Fruit fly (Drosophila melanogaster) whole organism, embryonic: ENCODE results near the gene CG33230.

Experiments used
- Asciz ChIP-seq: fragments of 200-800 bp; sonication (Bioruptor generic); optimal IDR thresholded peaks from 2 replicates; lab custom pipeline; 2017; ENCODE audit warnings: missing biosample characterization, mild to moderate bottlenecking, missing genetic modification characterization, missing genetic modification reagents
- C15 ChIP-seq: fragments of 200-800 bp; sonication (Bioruptor generic); IDR thresholded peaks from 3 replicates; pipeline ENCODE4 v1.3.6; 2022; ENCODE audit warnings: missing biosample characterization, missing genetic modification characterization
- CG10274 ChIP-seq: fragments of 200-800 bp; sonication (Bioruptor generic); optimal IDR thresholded peaks from 3 replicates; lab custom pipeline; 2017; ENCODE audit warnings: missing biosample characterization, mild to moderate bottlenecking, missing genetic modification characterization
- CG10366 ChIP-seq: fragments of 200-800 bp; sonication (Bioruptor generic); IDR thresholded peaks from 2 replicates; pipeline ENCODE4 v1.3.6; 2022; ENCODE audit warnings: missing biosample characterization, missing genetic modification characterization
- CG11723 ChIP-seq: fragments of 200-800 bp; sonication (Bioruptor generic); optimal IDR thresholded peaks from 2 replicates; lab custom pipeline; 2017; ENCODE audit warnings: missing biosample characterization, mild to moderate bottlenecking, missing genetic modification characterization
- CG12299 ChIP-seq: fragments of 200-800 bp; sonication (Bioruptor generic); optimal IDR thresholded peaks from 2 replicates; lab custom pipeline; 2018; ENCODE audit warnings: missing biosample characterization, mild to moderate bottlenecking, missing genetic modification characterization
- CG13424 ChIP-seq: fragments of 200-800 bp; sonication (Bioruptor generic); optimal IDR thresholded peaks from 2 replicates; lab custom pipeline; 2019; ENCODE audit warnings: missing biosample characterization, mild to moderate bottlenecking, missing genetic modification characterization, moderate library complexity
- CG13894 ChIP-seq: fragments of 200-800 bp; sonication (Bioruptor generic); optimal IDR thresholded peaks from 3 replicates; lab custom pipeline; 2018; ENCODE audit warnings: missing biosample characterization, mild to moderate bottlenecking, missing genetic modification characterization, moderate library complexity
- CG14667 ChIP-seq: fragments of 200-800 bp; sonication (Bioruptor generic); IDR thresholded peaks from 2 replicates; pipeline ENCODE4 v1.3.6; 2022; ENCODE audit warnings: missing biosample characterization, missing genetic modification characterization
- CG1529 ChIP-seq: fragments of 200-800 bp; sonication (Bioruptor generic); optimal IDR thresholded peaks from 3 replicates; lab custom pipeline; 2018; ENCODE audit warnings: missing biosample characterization, missing genetic modification characterization
- CG18599 ChIP-seq: fragments of 200-800 bp; sonication (Bioruptor generic); optimal IDR thresholded peaks from 3 replicates; lab custom pipeline; 2017; ENCODE audit warnings: missing biosample characterization, missing genetic modification characterization, mild to moderate bottlenecking, moderate library complexity, missing genetic modification reagents
- CG2202 ChIP-seq: fragments of 200-800 bp; sonication (Bioruptor generic); optimal IDR thresholded peaks from 2 replicates; lab custom pipeline; 2018; ENCODE audit warnings: missing biosample characterization, mild to moderate bottlenecking, missing genetic modification characterization
- CG3065 ChIP-seq: fragments of 200-800 bp; sonication (Bioruptor generic); optimal IDR thresholded peaks from 2 replicates; lab custom pipeline; 2016; ENCODE audit warnings: missing biosample characterization, missing genetic modification characterization
- CG33213 ChIP-seq: fragments of 200-800 bp; sonication (Bioruptor generic); optimal IDR thresholded peaks from 3 replicates; lab custom pipeline; 2016; ENCODE audit warnings: missing biosample characterization, missing genetic modification characterization
- CG42726 ChIP-seq: fragments of 200-800 bp; sonication (Bioruptor generic); IDR thresholded peaks from 2 replicates; pipeline ENCODE4 v1.3.6; 2022; ENCODE audit warnings: missing biosample characterization, missing genetic modification characterization; ENCODE audit not compliant: partially characterized antibody
- CG6813 ChIP-seq: fragments of 200-800 bp; sonication (Bioruptor generic); optimal IDR thresholded peaks from 2 replicates; lab custom pipeline; 2017; ENCODE audit warnings: missing biosample characterization, missing genetic modification characterization, mild to moderate bottlenecking, moderate library complexity, missing genetic modification reagents
- CkIIα-i1 ChIP-seq: fragments of 200-800 bp; sonication (Bioruptor generic); IDR thresholded peaks from 2 replicates; pipeline ENCODE4 v1.3.6; 2022; ENCODE audit warnings: missing biosample characterization, missing genetic modification characterization
- Dfd ChIP-seq, 2 experiments: fragments of >200 bp; optimal IDR thresholded peaks; 2 replicates each; lab custom pipeline; 2017; ENCODE audit warnings: missing biosample characterization in 2 of 2, missing genetic modification characterization in 2 of 2
- Dip2 ChIP-seq: fragments of 200-800 bp; sonication (Bioruptor generic); IDR thresholded peaks from 2 replicates; pipeline ENCODE4 v1.3.6; 2022; ENCODE audit warnings: missing biosample characterization, missing genetic modification characterization
- Dref ChIP-seq: fragments of 200-800 bp; sonication (Bioruptor generic); IDR thresholded peaks from 2 replicates; pipeline ENCODE4 v1.3.6; 2022; ENCODE audit warnings: missing biosample characterization, missing genetic modification characterization
- Ets65A ChIP-seq: fragments of 200-800 bp; sonication (Bioruptor generic); peaks from one replicate; lab custom pipeline; 2016; ENCODE audit warnings: missing biosample characterization, missing genetic modification characterization
- Gsc ChIP-seq: fragments of 200-800 bp; sonication (Bioruptor generic); IDR thresholded peaks from 2 replicates; pipeline ENCODE4 v1.3.6; 2022; ENCODE audit warnings: missing biosample characterization, missing genetic modification characterization
- Gug ChIP-seq: fragments of 200-800 bp; sonication (Bioruptor generic); IDR thresholded peaks from 4 replicates; pipeline ENCODE4 v1.3.6; 2022; ENCODE audit warnings: missing biosample characterization, missing genetic modification characterization
- H15 ChIP-seq: fragments of 200-800 bp; sonication (Bioruptor generic); IDR thresholded peaks from 3 replicates; pipeline ENCODE4 v1.3.6; 2022; ENCODE audit warnings: missing biosample characterization, missing genetic modification characterization
- Hmx ChIP-seq: fragments of 200-800 bp; sonication (Bioruptor generic); optimal IDR thresholded peaks from 2 replicates; lab custom pipeline; 2016; ENCODE audit warnings: missing biosample characterization, missing genetic modification characterization
- NC2β ChIP-seq: fragments of 200-800 bp; sonication (Bioruptor generic); optimal IDR thresholded peaks from 2 replicates; lab custom pipeline; 2016; ENCODE audit warnings: missing biosample characterization, missing genetic modification characterization
- Nf-YA ChIP-seq: fragments of 200-800 bp; sonication (Bioruptor generic); IDR thresholded peaks from 2 replicates; pipeline ENCODE4 v1.3.6; 2022; ENCODE audit warnings: missing biosample characterization, missing genetic modification characterization
- Nf-YB ChIP-seq: fragments of 200-800 bp; sonication (Bioruptor generic); optimal IDR thresholded peaks from 3 replicates; lab custom pipeline; 2019; ENCODE audit warnings: missing biosample characterization, mild to moderate bottlenecking, missing genetic modification characterization, moderate library complexity
- Opbp ChIP-seq: fragments of 200-800 bp; sonication (Bioruptor generic); IDR thresholded peaks from 3 replicates; pipeline ENCODE4 v1.3.6; 2022; ENCODE audit warnings: missing biosample characterization, missing genetic modification characterization; ENCODE audit not compliant: partially characterized antibody
- Sry-δ ChIP-seq: fragments of 200-800 bp; sonication (Bioruptor generic); optimal IDR thresholded peaks from 2 replicates; lab custom pipeline; 2016; ENCODE audit warnings: missing biosample characterization, missing genetic modification characterization
- Xbp1 ChIP-seq: fragments of 200-800 bp; sonication (Bioruptor generic); optimal IDR thresholded peaks from 3 replicates; lab custom pipeline; 2016; ENCODE audit warnings: missing biosample characterization, mild to moderate bottlenecking, missing genetic modification characterization
- btn ChIP-seq: fragments of 200-800 bp; sonication (Bioruptor generic); optimal IDR thresholded peaks from 2 replicates; lab custom pipeline; 2016; ENCODE audit warnings: missing biosample characterization, missing genetic modification characterization
- crc ChIP-seq: fragments of 200-800 bp; sonication (Bioruptor generic); optimal IDR thresholded peaks from 2 replicates; lab custom pipeline; 2016; ENCODE audit warnings: missing biosample characterization, missing genetic modification characterization
- exex ChIP-seq: fragments of 200-800 bp; sonication (Bioruptor generic); optimal IDR thresholded peaks from 4 replicates; lab custom pipeline; 2018; ENCODE audit warnings: missing biosample characterization, mild to moderate bottlenecking, missing genetic modification characterization, moderate library complexity
- eyg ChIP-seq: fragments of 200-800 bp; sonication (Bioruptor generic); optimal IDR thresholded peaks from 3 replicates; lab custom pipeline; 2016; ENCODE audit warnings: missing biosample characterization, missing genetic modification characterization
- fu2 ChIP-seq: fragments of 200-800 bp; sonication (Bioruptor generic); optimal IDR thresholded peaks from 2 replicates; lab custom pipeline; 2016; ENCODE audit warnings: missing biosample characterization, missing genetic modification characterization
- hkb ChIP-seq, 2 experiments: fragments of 200-800 bp in 1 of 2; fragments of >200 bp in 1 of 2; sonication (Bioruptor generic) in 1 of 2; IDR thresholded peaks in 1 of 2; optimal IDR thresholded peaks in 1 of 2; 2 replicates each; pipeline versions ENCODE4 v1.3.6 to Lab custom; 2017 to 2022; ENCODE audit warnings: missing biosample characterization in 1 of 2, missing genetic modification characterization in 1 of 2
- jing ChIP-seq: fragments of 200-800 bp; sonication (Bioruptor generic); optimal IDR thresholded peaks from 2 replicates; lab custom pipeline; 2018; ENCODE audit warnings: missing biosample characterization, mild to moderate bottlenecking, missing genetic modification characterization
- ken ChIP-seq: fragments of 200-800 bp; sonication (Bioruptor generic); IDR thresholded peaks from 3 replicates; pipeline ENCODE4 v1.3.6; 2022; ENCODE audit warnings: missing biosample characterization, missing genetic modification characterization
- knrl ChIP-seq: fragments of 200-800 bp; sonication (Bioruptor generic); IDR thresholded peaks from 3 replicates; pipeline ENCODE4 v1.3.6; 2022; ENCODE audit warnings: missing biosample characterization, missing genetic modification characterization; ENCODE audit not compliant: partially characterized antibody
- nmo ChIP-seq: fragments of 200-800 bp; sonication (Bioruptor generic); optimal IDR thresholded peaks from 2 replicates; lab custom pipeline; 2018; ENCODE audit warnings: missing biosample characterization, mild to moderate bottlenecking, missing genetic modification characterization, moderate library complexity
- nom ChIP-seq: fragments of 200-800 bp; sonication (Bioruptor generic); optimal IDR thresholded peaks from 2 replicates; lab custom pipeline; 2017; ENCODE audit warnings: missing biosample characterization, missing genetic modification characterization, mild to moderate bottlenecking, moderate library complexity, missing genetic modification reagents
- peb ChIP-seq: fragments of 200-800 bp; sonication (Bioruptor generic); IDR thresholded peaks from 2 replicates; pipeline ENCODE4 v1.3.6; 2022; ENCODE audit warnings: missing biosample characterization, missing genetic modification characterization
- phol ChIP-seq: fragments of 200-800 bp; sonication (Bioruptor generic); optimal IDR thresholded peaks from 3 replicates; lab custom pipeline; 2018; ENCODE audit warnings: missing biosample characterization, mild to moderate bottlenecking, missing genetic modification characterization, moderate library complexity
- shn ChIP-seq: fragments of 200-800 bp; sonication (Bioruptor generic); optimal IDR thresholded peaks from 3 replicates; lab custom pipeline; 2016; ENCODE audit warnings: missing biosample characterization, missing genetic modification characterization
- sim ChIP-seq: fragments of 200-800 bp; sonication (Bioruptor generic); IDR thresholded peaks from 2 replicates; pipeline ENCODE4 v1.3.6; 2022; ENCODE audit warnings: missing biosample characterization, missing genetic modification characterization
- tgo ChIP-seq: fragments of 200-800 bp; sonication (Bioruptor generic); IDR thresholded peaks from 3 replicates; pipeline ENCODE4 v1.3.6; 2022; ENCODE audit warnings: missing biosample characterization, missing genetic modification characterization
- unc-4 ChIP-seq: fragments of 200-800 bp; sonication (Bioruptor generic); IDR thresholded peaks from 2 replicates; pipeline ENCODE4 v1.3.6; 2022; ENCODE audit warnings: missing biosample characterization, missing genetic modification characterization; ENCODE audit not compliant: partially characterized antibody
- wek ChIP-seq: fragments of 200-800 bp; sonication (Bioruptor generic); optimal IDR thresholded peaks from 3 replicates; lab custom pipeline; 2018; ENCODE audit warnings: missing biosample characterization, mild to moderate bottlenecking, missing genetic modification characterization, moderate library complexity
- z ChIP-seq: fragments of 200-800 bp; sonication (Bioruptor generic); IDR thresholded peaks from 3 replicates; pipeline ENCODE4 v1.3.6; 2022; ENCODE audit warnings: missing biosample characterization, missing genetic modification characterization

Gene CG33230

dm6 chr3L:1576489-1577106, 41.6 kb upstream of the CG33230 start, which contains the start of gene CG13917 (continued):
- no peak for TF ChIP-seq peb
- TF ChIP-seq Xbp1 (GFP tag; lab: Kevin White, UChicago) = no peak
- TF ChIP-seq CG33213 (GFP tag; lab: Kevin White, UChicago) = peak; percentile 76
- TF ChIP-seq CG12299 (tag; lab: Kevin White, UChicago) = peak; percentile 41
- TF ChIP-seq CG14667 = no peak
- no peak for TF ChIP-seq CG2202
- no peak for TF ChIP-seq H15
- TF ChIP-seq Dfd (GFP tag; optimal IDR thresholded peaks at IDR 0.05; lab: Kevin White, UChicago) = no peak
- TF ChIP-seq Ets65A (GFP tag; lab: Kevin White, UChicago) = no peak
- no peak for TF ChIP-seq Asciz (GFP tag; lab: Kevin White, UChicago)
- TF ChIP-seq Sry-δ (GFP tag; lab: Kevin White, UChicago) = peak; percentile 48
- no peak for TF ChIP-seq Hmx (GFP tag; lab: Kevin White, UChicago)
- TF ChIP-seq z (GFP tag; lab: Robert Waterston, UW) = no peak
- no peak for TF ChIP-seq tgo
- TF ChIP-seq fu2 (GFP tag; lab: Kevin White, UChicago) = no peak
- TF ChIP-seq nmo (GFP tag; lab: Kevin White, UChicago) = peak; percentile 18
- no peak for TF ChIP-seq wek (GFP tag; lab: Kevin White, UChicago)
- no peak for TF ChIP-seq C15 (GFP tag; lab: Robert Waterston, UW)
- no peak for TF ChIP-seq Dref (GFP tag; lab: Robert Waterston, UW)
- TF ChIP-seq CG11723 (GFP tag; lab: Kevin White, UChicago) = no peak
- no peak for TF ChIP-seq CkIIα-i1 (GFP tag; lab: Robert Waterston, UW)
- no peak for TF ChIP-seq CG6813 (GFP tag; lab: Kevin White, UChicago)
- TF ChIP-seq CG1529 = no peak
- TF ChIP-seq NC2β = no peak
- TF ChIP-seq sim (GFP tag; lab: Robert Waterston, UW) = no peak
- 0 out of 2 replicates have a peak, but pooled peaks have one; percentile 20 for TF ChIP-seq CG42726 (GFP tag; lab: Robert Waterston, UW)
- TF ChIP-seq phol = peak; percentile 59
- TF ChIP-seq Opbp (GFP tag; lab: Robert Waterston, UW) = peak; percentile 60
- TF ChIP-seq btn = no peak
- no peak for TF ChIP-seq CG18599
- TF ChIP-seq unc-4 (GFP tag; lab: Robert Waterston, UW) = no peak
- TF ChIP-seq crc (GFP tag; lab: Kevin White, UChicago) = no peak
- no peak for TF ChIP-seq Dip2 (GFP tag; lab: Robert Waterston, UW)
- TF ChIP-seq knrl (GFP tag; lab: Robert Waterston, UW) = peak; percentile 21; the same call in 1 of the 3 replicates
- TF ChIP-seq CG3065 (GFP tag; lab: Kevin White, UChicago) = no peak
- no peak for TF ChIP-seq ken
- TF ChIP-seq exex (tag; lab: Kevin White, UChicago) = no peak
- TF ChIP-seq eyg (GFP tag; lab: Kevin White, UChicago) = no peak
- TF ChIP-seq Gug (GFP tag; lab: Robert Waterston, UW) = no peak
- no peak for TF ChIP-seq Nf-YA
- no peak for TF ChIP-seq CG10274 (GFP tag; lab: Kevin White, UChicago)
- TF ChIP-seq CG10366 (GFP tag; lab: Robert Waterston, UW) = no peak
- no peak for TF ChIP-seq CG13894 (tag; lab: Kevin White, UChicago)
- no peak for TF ChIP-seq CG13424 (tag; lab: Kevin White, UChicago)
- TF ChIP-seq jing (GFP tag; lab: Kevin White, UChicago) = no peak
- TF ChIP-seq hkb (optimal IDR thresholded peaks at IDR 0.05; lab: Kevin White, UChicago) = no peak
- no peak for TF ChIP-seq hkb (GFP tag; IDR thresholded peaks at IDR 0.05; lab: Robert Waterston, UW)
- TF ChIP-seq Nf-YB (GFP tag; lab: Kevin White, UChicago) = no peak
- no peak for TF ChIP-seq shn (GFP tag; lab: Kevin White, UChicago)
- peak; percentile 58 for TF ChIP-seq nom
- TF ChIP-seq Gsc (GFP tag; lab: Robert Waterston, UW) = no peak
